Worm (Caenorhabditis elegans) whole organism, late embryonic: Measurements from ENCODE around the gene F01G10.4.

Experiments
- F13H6.1 ChIP-seq: sonication (generic microtip); optimal IDR thresholded peaks from 2 replicates; lab custom pipeline; 2016; ENCODE audit warnings: missing genetic modification characterization, missing compliant biosample characterization
- K02D7.2 ChIP-seq: sonication (generic microtip); optimal IDR thresholded peaks from 2 replicates; lab custom pipeline; 2017; ENCODE audit warnings: mild to moderate bottlenecking, missing genetic modification characterization, missing compliant biosample characterization
- ceh-14 ChIP-seq: sonication (generic microtip); optimal IDR thresholded peaks from 2 replicates; lab custom pipeline; 2016; ENCODE audit warnings: missing genotype, missing genetic modification characterization, missing compliant biosample characterization
- ceh-18 ChIP-seq: sonication (generic microtip); optimal IDR thresholded peaks from 2 replicates; lab custom pipeline; 2016; ENCODE audit warnings: missing genetic modification characterization, missing compliant biosample characterization
- ceh-19 ChIP-seq: fragments of 200-800 bp; sonication (Bioruptor generic); optimal IDR thresholded peaks from 2 replicates; lab custom pipeline; 2018; ENCODE audit warnings: mild to moderate bottlenecking, missing genetic modification characterization, missing compliant biosample characterization
- ceh-24 ChIP-seq: sonication (generic microtip); optimal IDR thresholded peaks from 2 replicates; lab custom pipeline; 2016; ENCODE audit warnings: mild to moderate bottlenecking, missing genetic modification characterization, missing compliant biosample characterization
- ceh-30 ChIP-seq: fragments of 150-350 bp; optimal IDR thresholded peaks from 2 replicates; lab custom pipeline; 2014; ENCODE audit warnings: missing biosample characterization, missing genetic modification characterization
- ceh-34 ChIP-seq: sonication (generic microtip); optimal IDR thresholded peaks from 2 replicates; lab custom pipeline; 2016; ENCODE audit warnings: mild to moderate bottlenecking, missing genetic modification characterization, missing compliant biosample characterization
- ceh-45 ChIP-seq: fragments of 200-800 bp; sonication (Bioruptor generic); IDR thresholded peaks from 2 replicates; pipeline ENCODE4 v1.3.6; 2022; ENCODE audit warnings: missing genetic modification reagents, missing genetic modification characterization, missing compliant biosample characterization
- ceh-6 ChIP-seq: fragments of 200-800 bp; sonication (Bioruptor generic); optimal IDR thresholded peaks from 2 replicates; lab custom pipeline; 2018; ENCODE audit warnings: mild to moderate bottlenecking, missing genetic modification characterization, missing compliant biosample characterization
- ceh-9 ChIP-seq: sonication (generic microtip); optimal IDR thresholded peaks from 2 replicates; lab custom pipeline; 2016; ENCODE audit warnings: mild to moderate bottlenecking, missing genetic modification characterization, inconsistent platforms, missing compliant biosample characterization
- dmd-4 ChIP-seq: sonication (generic microtip); optimal IDR thresholded peaks from 2 replicates; lab custom pipeline; 2016; ENCODE audit warnings: borderline replicate concordance, missing genetic modification characterization, missing compliant biosample characterization
- elt-2 ChIP-seq: sonication (generic microtip); optimal IDR thresholded peaks from 2 replicates; lab custom pipeline; 2016; ENCODE audit warnings: missing genetic modification reagents, missing genetic modification characterization, missing compliant biosample characterization
- elt-4 ChIP-seq: sonication (generic microtip); optimal IDR thresholded peaks from 2 replicates; lab custom pipeline; 2016; ENCODE audit warnings: missing genetic modification characterization, missing compliant biosample characterization
- fax-1 ChIP-seq: sonication (generic microtip); optimal IDR thresholded peaks from 2 replicates; lab custom pipeline; 2016; ENCODE audit warnings: missing genotype, missing genetic modification characterization, missing compliant biosample characterization
- fkh-10 ChIP-seq: fragments of 150-350 bp; optimal IDR thresholded peaks from 2 replicates; lab custom pipeline; 2014; ENCODE audit warnings: missing biosample characterization, missing genetic modification reagents, missing genetic modification characterization
- fkh-6 ChIP-seq: sonication (generic microtip); optimal IDR thresholded peaks from 2 replicates; lab custom pipeline; 2016; ENCODE audit warnings: missing genetic modification characterization, missing compliant biosample characterization
- hlh-13 ChIP-seq: fragments of 200-800 bp; sonication (Bioruptor generic); optimal IDR thresholded peaks from 2 replicates; lab custom pipeline; 2018; ENCODE audit warnings: mild to moderate bottlenecking, missing genetic modification characterization, missing compliant biosample characterization
- hlh-6 ChIP-seq: sonication (generic microtip); optimal IDR thresholded peaks from 2 replicates; lab custom pipeline; 2016; ENCODE audit warnings: missing genotype, missing genetic modification characterization, missing compliant biosample characterization
- lim-6 ChIP-seq: sonication (generic microtip); optimal IDR thresholded peaks from 2 replicates; lab custom pipeline; 2016; ENCODE audit warnings: missing genetic modification characterization, missing compliant biosample characterization
- lin-11 ChIP-seq: fragments of 200-800 bp; sonication (Bioruptor generic); optimal IDR thresholded peaks from 2 replicates; lab custom pipeline; 2018; ENCODE audit warnings: mild to moderate bottlenecking, missing genetic modification characterization, missing compliant biosample characterization
- madf-2 ChIP-seq: sonication (generic microtip); optimal IDR thresholded peaks from 2 replicates; lab custom pipeline; 2017; ENCODE audit warnings: missing genetic modification characterization, missing compliant biosample characterization
- nhr-232 ChIP-seq: sonication (generic microtip); optimal IDR thresholded peaks from 2 replicates; lab custom pipeline; 2016; ENCODE audit warnings: missing genetic modification characterization, missing compliant biosample characterization
- npax-4 ChIP-seq: sonication (generic microtip); optimal IDR thresholded peaks from 2 replicates; lab custom pipeline; 2016; ENCODE audit warnings: missing genetic modification characterization, missing compliant biosample characterization
- pag-3 ChIP-seq: sonication (generic microtip); optimal IDR thresholded peaks from 2 replicates; lab custom pipeline; 2016; ENCODE audit warnings: missing compliant biosample characterization, missing genetic modification characterization, borderline replicate concordance
- pat-9 ChIP-seq: fragments of 200-800 bp; sonication (Bioruptor generic); optimal IDR thresholded peaks from 2 replicates; lab custom pipeline; 2018; ENCODE audit warnings: mild to moderate bottlenecking, missing genetic modification characterization, moderate library complexity, missing compliant biosample characterization
- pax-1 ChIP-seq: fragments of 150-350 bp; optimal IDR thresholded peaks from 2 replicates; lab custom pipeline; 2014; ENCODE audit warnings: missing biosample characterization, missing genetic modification characterization
- pros-1 ChIP-seq: fragments of 150-350 bp; optimal IDR thresholded peaks from 2 replicates; lab custom pipeline; 2014; ENCODE audit warnings: missing biosample characterization, missing genetic modification reagents, missing genetic modification characterization
- rnt-1 ChIP-seq: sonication (generic microtip); optimal IDR thresholded peaks from 2 replicates; lab custom pipeline; 2016; ENCODE audit warnings: missing genetic modification characterization, missing compliant biosample characterization
- sdc-2 ChIP-seq: sonication (generic microtip); optimal IDR thresholded peaks from 2 replicates; lab custom pipeline; 2016; ENCODE audit warnings: missing genotype, missing genetic modification characterization, missing compliant biosample characterization
- ttx-3 ChIP-seq: sonication (generic microtip); optimal IDR thresholded peaks from 2 replicates; lab custom pipeline; 2016; ENCODE audit warnings: missing genetic modification reagents, missing genetic modification characterization, missing compliant biosample characterization
- unc-3 ChIP-seq, 2 experiments: fragments of 200-800 bp in 1 of 2; sonication (Bioruptor generic) in 1 of 2; sonication (generic microtip) in 1 of 2; conservative IDR thresholded peaks in 1 of 2; optimal IDR thresholded peaks in 1 of 2; 2 replicates each; pipeline versions ENCODE4 v1.3.6 to Lab custom; 2016 to 2022; ENCODE audit warnings: missing compliant biosample characterization in 2 of 2, missing genetic modification characterization in 2 of 2, missing genetic modification reagents in 1 of 2
- unc-86 ChIP-seq: sonication (generic microtip); optimal IDR thresholded peaks from 2 replicates; lab custom pipeline; 2016; ENCODE audit warnings: missing genetic modification characterization, missing compliant biosample characterization
- zip-5 ChIP-seq: sonication (generic microtip); optimal IDR thresholded peaks from 2 replicates; lab custom pipeline; 2016; ENCODE audit warnings: missing genetic modification characterization, missing compliant biosample characterization

Gene F01G10.4

ce11 chrIV:10273360-10273759 lies 41.0 kb upstream of the F01G10.4 start:
- TF ChIP-seq elt-4 (tag; lab: Kevin White, UChicago) = no peak
- no peak for TF ChIP-seq pax-1 (tag; lab: Kevin White, UChicago)
- no peak for TF ChIP-seq nhr-232 (tag; lab: Kevin White, UChicago)

ce11 chrIV:10269137-10269933 lies 37.0 kb upstream of the F01G10.4 start, which contains the start of the genes nspd-7 and Y43C5A.2:
Gene nspd-7, minus strand, starts transcription at chrIV:10269187.
Gene Y43C5A.2, plus strand, starts transcription at chrIV:10269883.
- TF ChIP-seq hlh-13 (GFP tag; lab: Kevin White, UChicago) (no peak), ttx-3 (tag; lab: Kevin White, UChicago) (no peak), ceh-9 (tag; lab: Kevin White, UChicago) (no peak), ceh-30 (tag; lab: Kevin White, UChicago) (no peak), K02D7.2 (tag; lab: Kevin White, UChicago) (no peak), F13H6.1 (tag; lab: Kevin White, UChicago) (no peak), elt-2 (no peak), madf-2 (tag; lab: Kevin White, UChicago) (no peak), hlh-6 (no peak), fax-1 (tag; lab: Kevin White, UChicago) (no peak), pat-9 (no peak), pag-3 (tag; lab: Kevin White, UChicago) (no peak), fkh-6 (tag; lab: Kevin White, UChicago) (no peak), sdc-2 (tag; lab: Kevin White, UChicago) (no peak), pax-1 (tag; lab: Kevin White, UChicago) (no peak), ceh-14 (tag; lab: Kevin White, UChicago) (no peak)

DNA sequence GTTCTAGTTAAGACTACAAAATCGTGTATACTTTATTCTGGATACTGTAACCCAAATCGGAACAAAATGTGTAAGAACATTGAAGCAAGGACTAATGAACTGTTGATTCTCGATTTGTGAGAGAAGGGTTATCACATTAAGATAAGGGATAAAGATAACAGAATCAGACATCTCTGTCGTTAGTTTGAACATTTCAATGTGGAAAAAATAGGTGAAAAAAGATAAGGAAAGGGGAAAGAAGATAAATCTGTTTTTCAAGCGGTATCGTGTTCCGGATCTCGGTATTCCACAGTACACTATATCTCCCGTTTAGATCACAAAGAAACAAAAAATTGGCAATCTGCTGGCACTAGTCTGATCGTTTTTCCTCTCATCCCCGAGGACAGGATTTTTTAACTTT lies 28.7 kb upstream of the F01G10.4 start:
- TF ChIP-seq rnt-1 (peak; percentile 44), unc-86 (tag; lab: Kevin White, UChicago) (no peak), zip-5 (tag; lab: Kevin White, UChicago) (no peak), dmd-4 (tag; lab: Kevin White, UChicago) (no peak)

- no peak for TF ChIP-seq ceh-18 (tag; lab: Kevin White, UChicago)
- TF ChIP-seq ceh-34 (tag; lab: Kevin White, UChicago) = no peak
- TF ChIP-seq lim-6 (tag; lab: Kevin White, UChicago) = no peak
- TF ChIP-seq npax-4 (tag; lab: Kevin White, UChicago) = no peak
- TF ChIP-seq pros-1 (tag; lab: Kevin White, UChicago) = no peak
- no peak for TF ChIP-seq ceh-14 (tag; lab: Kevin White, UChicago)
- TF ChIP-seq pat-9 = no peak
- no peak for TF ChIP-seq ceh-19 (GFP tag; lab: Kevin White, UChicago)
- no peak for TF ChIP-seq rnt-1
- no peak for TF ChIP-seq unc-3 (GFP tag; conservative IDR thresholded peaks at IDR 0.05; lab: Robert Waterston, UW)
- TF ChIP-seq unc-3 (tag; optimal IDR thresholded peaks at IDR 0.05; lab: Kevin White, UChicago) = no peak
- TF ChIP-seq ceh-24 = no peak
- no peak for TF ChIP-seq ceh-6
- TF ChIP-seq ceh-45 (GFP tag; lab: Robert Waterston, UW) = no peak
- TF ChIP-seq lin-11 = no peak
- no peak for TF ChIP-seq fkh-10
- no peak for TF ChIP-seq elt-4 (tag; lab: Kevin White, UChicago)
These were observed 27.2 kb upstream of the F01G10.4 start, which contains the start of gene F01G10.9 for ce11 chrIV:10259557-10259956. Gene F01G10.9, minus strand, starts transcription at chrIV:10259657.
